Worm (Caenorhabditis elegans) whole organism, L3 larva: Measurements from ENCODE around the gene nas-3.
A peak's percentile ranks its signal among the peaks of the same experiment; 100 is the strongest.

Experiments used
- ZK546.5 ChIP-seq: sonication (generic microtip); optimal IDR thresholded peaks from 2 replicates; lab custom pipeline; 2017; ENCODE audit warnings: missing biosample characterization, missing genetic modification characterization
- aly-2 ChIP-seq: fragments of 150-350 bp; optimal IDR thresholded peaks from 2 replicates; lab custom pipeline; 2014; ENCODE audit warnings: missing biosample characterization, missing genetic modification characterization
- ama-1 ChIP-seq: fragments of 150-350 bp; optimal IDR thresholded peaks from 2 replicates; lab custom pipeline; 2018
- ceh-16 ChIP-seq: sonication (generic microtip); optimal IDR thresholded peaks from 2 replicates; lab custom pipeline; 2017; ENCODE audit warnings: missing biosample characterization, missing genetic modification characterization
- ceh-28 ChIP-seq: fragments of 150-350 bp; optimal IDR thresholded peaks from 2 replicates; lab custom pipeline; 2014; ENCODE audit warnings: missing biosample characterization, missing genetic modification reagents, missing genetic modification characterization
- ceh-9 ChIP-seq: sonication (generic microtip); optimal IDR thresholded peaks from 2 replicates; lab custom pipeline; 2018; ENCODE audit warnings: missing biosample characterization, missing genetic modification characterization
- daf-12 ChIP-seq: fragments of 150-350 bp; optimal IDR thresholded peaks from 2 replicates; lab custom pipeline; 2014; ENCODE audit warnings: missing biosample characterization, missing genetic modification reagents, missing genetic modification characterization
- egl-27 ChIP-seq: sonication (generic microtip); optimal IDR thresholded peaks from 4 replicates; lab custom pipeline; 2017; ENCODE audit warnings: missing biosample characterization, missing genetic modification reagents, missing genetic modification characterization
- elt-1 ChIP-seq: fragments of 150-350 bp; optimal IDR thresholded peaks from 2 replicates; lab custom pipeline; 2014; ENCODE audit warnings: missing biosample characterization, missing genetic modification characterization
- elt-2 ChIP-seq: sonication (generic microtip); optimal IDR thresholded peaks from 2 replicates; lab custom pipeline; 2016; ENCODE audit warnings: missing genetic modification reagents, mild to moderate bottlenecking, missing genetic modification characterization, missing compliant biosample characterization
- elt-3 ChIP-seq, 3 experiments: fragments of 150-350 bp in 1 of 3; sonication (generic microtip) in 2 of 3; optimal IDR thresholded peaks; 2 replicates in 2 of 3; 4 replicates in 1 of 3; lab custom pipeline; 2014 to 2017; ENCODE audit warnings: missing biosample characterization in 3 of 3, missing genetic modification characterization in 3 of 3
- eor-1 ChIP-seq, 2 experiments: fragments of 150-350 bp; optimal IDR thresholded peaks; 2 replicates each; lab custom pipeline; 2014 to 2018; ENCODE audit warnings: missing biosample characterization in 2 of 2, missing genetic modification characterization in 2 of 2
- fkh-10 ChIP-seq: sonication (generic microtip); optimal IDR thresholded peaks from 2 replicates; lab custom pipeline; 2017; ENCODE audit warnings: missing biosample characterization, missing genetic modification reagents, missing genetic modification characterization
- fkh-2 ChIP-seq: fragments of 150-350 bp; optimal IDR thresholded peaks from 2 replicates; lab custom pipeline; 2014; ENCODE audit warnings: missing biosample characterization, missing genetic modification reagents, missing genetic modification characterization
- fos-1 ChIP-seq: fragments of 150-350 bp; optimal IDR thresholded peaks from 2 replicates; lab custom pipeline; 2014; ENCODE audit warnings: missing biosample characterization, missing genetic modification characterization
- hmg-11 ChIP-seq: sonication (generic microtip); optimal IDR thresholded peaks from 2 replicates; lab custom pipeline; 2016; ENCODE audit warnings: missing genetic modification characterization, missing compliant biosample characterization
- jun-1 ChIP-seq: fragments of 150-350 bp; optimal IDR thresholded peaks from 2 replicates; lab custom pipeline; 2014; ENCODE audit warnings: missing biosample characterization, missing genetic modification reagents, missing genetic modification characterization
- lsy-12 ChIP-seq: sonication (generic microtip); optimal IDR thresholded peaks from 2 replicates; lab custom pipeline; 2016; ENCODE audit warnings: mild to moderate bottlenecking, missing genetic modification characterization, missing compliant biosample characterization
- nhr-11 ChIP-seq: fragments of 150-350 bp; optimal IDR thresholded peaks from 2 replicates; lab custom pipeline; 2014; ENCODE audit warnings: missing biosample characterization, missing genetic modification characterization
- nhr-12 ChIP-seq: fragments of 150-350 bp; optimal IDR thresholded peaks from 2 replicates; lab custom pipeline; 2014; ENCODE audit warnings: missing biosample characterization, missing genetic modification characterization
- nhr-237 ChIP-seq: fragments of 150-350 bp; optimal IDR thresholded peaks from 2 replicates; lab custom pipeline; 2014; ENCODE audit warnings: missing biosample characterization, missing genetic modification characterization
- nhr-28 ChIP-seq: fragments of 150-350 bp; optimal IDR thresholded peaks from 2 replicates; lab custom pipeline; 2014; ENCODE audit warnings: missing biosample characterization, missing genetic modification characterization
- nhr-43 ChIP-seq: sonication (generic microtip); optimal IDR thresholded peaks from 2 replicates; lab custom pipeline; 2016; ENCODE audit warnings: mild to moderate bottlenecking, missing genetic modification characterization, missing compliant biosample characterization; ENCODE audit not compliant: poor library complexity, severe bottlenecking
- nhr-76 ChIP-seq: fragments of 150-350 bp; sonication (generic microtip); optimal IDR thresholded peaks from 5 replicates; lab custom pipeline; 2014; ENCODE audit warnings: missing biosample characterization, missing genetic modification characterization
- nhr-77 ChIP-seq: fragments of 150-350 bp; optimal IDR thresholded peaks from 2 replicates; lab custom pipeline; 2014; ENCODE audit warnings: missing biosample characterization, missing genetic modification characterization
- pha-4 ChIP-seq: fragments of 150-350 bp; optimal IDR thresholded peaks from 2 replicates; lab custom pipeline; 2014; ENCODE audit warnings: missing biosample characterization, missing genetic modification reagents, missing genetic modification characterization
- pqm-1 ChIP-seq: fragments of 150-350 bp; optimal IDR thresholded peaks from 2 replicates; lab custom pipeline; 2017; ENCODE audit warnings: missing biosample characterization, missing genetic modification characterization, inconsistent platforms
- sea-2 ChIP-seq: fragments of 150-350 bp; sonication (generic microtip); optimal IDR thresholded peaks from 4 replicates; lab custom pipeline; 2014; ENCODE audit warnings: missing biosample characterization, missing genetic modification reagents, missing genetic modification characterization
- snpc-4 ChIP-seq: fragments of 150-350 bp; optimal IDR thresholded peaks from 2 replicates; lab custom pipeline; 2014; ENCODE audit warnings: missing biosample characterization, missing genetic modification characterization
- ztf-4 ChIP-seq: fragments of 150-350 bp; optimal IDR thresholded peaks from 2 replicates; lab custom pipeline; 2014; ENCODE audit warnings: missing biosample characterization, missing genetic modification characterization

Gene nas-3

DNA sequence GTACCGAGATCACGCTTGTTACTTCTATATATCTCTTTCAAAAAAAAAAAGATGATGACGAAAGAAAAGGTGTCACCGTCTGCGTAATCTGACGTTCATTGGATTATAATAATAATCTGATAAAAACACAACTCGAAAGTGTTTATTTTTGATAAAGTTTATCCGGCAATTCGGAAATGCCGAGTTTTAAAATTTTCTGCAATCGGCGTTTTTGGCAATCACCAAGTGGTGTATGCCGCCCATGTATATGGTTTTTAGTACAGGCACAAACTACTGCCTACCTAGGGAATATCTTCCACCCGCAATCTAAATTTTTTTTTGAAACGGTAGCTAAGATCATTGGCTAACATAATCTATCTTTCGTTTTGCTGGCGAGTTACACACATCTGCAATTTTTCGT is 4.0 kb upstream of the nas-3 start:
- no peak for TF ChIP-seq pha-4
- TF ChIP-seq egl-27 (tag; lab: Kevin White, UChicago), result no peak

DNA sequence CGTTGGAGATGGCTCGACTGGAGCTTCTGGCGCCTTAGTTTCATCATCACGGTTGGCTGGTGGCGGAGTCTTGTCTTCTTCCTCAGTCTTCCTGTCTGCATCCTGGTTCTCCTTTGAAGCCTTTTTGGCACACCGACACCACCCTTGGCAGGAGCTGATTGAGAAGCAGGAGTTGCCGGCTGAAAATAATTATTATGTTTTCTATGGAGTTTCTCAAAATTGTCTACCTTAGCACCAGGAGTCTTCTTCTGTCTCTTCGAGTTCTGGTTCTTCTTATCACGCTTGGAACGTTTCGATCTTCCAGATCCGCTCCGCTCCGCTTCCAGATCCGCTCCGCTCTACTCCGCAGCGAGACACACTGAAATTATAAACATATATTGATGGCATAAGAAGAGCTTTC is 2.6 kb downstream of the nas-3 start, which contains the start of gene K06A4.6:
Gene K06A4.6, minus strand, starts transcription at position 101 of the 400 bp plus-strand sequence.
- TF ChIP-seq pha-4, result no peak
- TF ChIP-seq pqm-1 (tag; lab: Kevin White, UChicago), result no peak
- TF ChIP-seq sea-2 (GFP tag; lab: Kevin White, UChicago), result no peak
- no peak for TF ChIP-seq elt-3 (tag; optimal IDR thresholded peaks at IDR 0.05; lab: Kevin White, UChicago)
- no peak for TF ChIP-seq ama-1
- TF ChIP-seq nhr-12, result no peak
- TF ChIP-seq fos-1, result no peak
- no peak for TF ChIP-seq snpc-4 (tag; lab: Kevin White, UChicago)
- TF ChIP-seq nhr-11 (tag; lab: Kevin White, UChicago), result no peak
- TF ChIP-seq ceh-28 (tag; lab: Kevin White, UChicago), result no peak
- no peak for TF ChIP-seq elt-1 (tag; lab: Kevin White, UChicago)
- TF ChIP-seq ceh-16 (tag; lab: Kevin White, UChicago), result no peak
- TF ChIP-seq ztf-4 (tag; lab: Kevin White, UChicago), result no peak
- TF ChIP-seq ZK546.5 (tag; lab: Kevin White, UChicago), result no peak
- TF ChIP-seq ceh-9, result no peak
- TF ChIP-seq hmg-11 (tag; lab: Kevin White, UChicago), result no peak
- no peak for TF ChIP-seq aly-2 (tag; lab: Kevin White, UChicago)
- TF ChIP-seq nhr-237, result no peak
- TF ChIP-seq nhr-76 (tag; lab: Kevin White, UChicago), result no peak
- no peak for TF ChIP-seq fkh-10 (GFP tag; lab: Kevin White, UChicago)

DNA sequence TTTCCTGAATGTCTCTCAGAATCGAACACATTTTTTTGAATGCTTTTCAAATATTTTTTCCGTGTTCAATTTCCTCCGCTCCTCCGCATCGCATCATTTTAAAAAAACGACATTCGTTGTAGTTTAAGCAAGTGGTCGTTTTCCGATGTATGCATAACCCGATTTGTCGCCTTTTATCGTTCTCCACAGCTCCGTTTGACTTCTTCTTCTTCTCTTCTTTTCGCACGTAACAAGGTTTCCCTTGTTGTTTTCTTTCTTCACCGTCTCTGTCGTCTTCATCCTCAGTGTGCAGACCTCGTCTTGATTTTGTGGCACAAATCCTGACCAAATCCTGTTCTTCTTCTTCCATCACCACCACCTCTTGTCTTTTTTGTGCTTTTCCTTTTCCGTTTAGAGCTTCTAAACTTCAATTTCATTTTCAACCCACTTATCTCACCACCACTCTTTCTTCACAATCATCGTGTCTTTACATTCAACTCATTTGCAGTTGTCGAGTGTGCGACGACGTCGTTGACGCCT is 5.8 kb downstream of the nas-3 start, which contains the start of gene K06A4.2:
Gene K06A4.2, plus strand, starts transcription at position 469 of the 519 bp plus-strand sequence.
- no peak for TF ChIP-seq nhr-77
- peak; percentile 86 for TF ChIP-seq fkh-10 (GFP tag; lab: Kevin White, UChicago)
- TF ChIP-seq, all 47 proteins: peak for 1

DNA sequence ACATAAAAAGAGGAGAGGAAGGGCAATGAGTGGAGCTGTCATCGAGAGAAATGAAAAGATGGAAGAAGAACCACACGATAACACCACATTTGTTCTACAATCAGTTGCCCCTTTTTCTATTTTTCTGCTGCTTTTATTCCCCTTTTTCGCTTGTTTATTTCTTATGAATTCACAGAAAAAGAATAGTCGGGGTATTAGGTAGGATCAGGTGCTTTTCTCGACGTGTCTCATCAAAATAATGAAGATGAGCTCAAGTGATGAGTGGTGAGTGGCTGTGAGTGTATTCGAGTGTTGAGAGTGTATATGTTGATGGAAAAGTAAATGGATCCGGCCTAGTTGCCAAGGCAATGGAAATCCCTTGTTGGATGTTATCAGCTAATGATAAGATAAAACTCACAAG is 7.5 kb downstream of the nas-3 start:
- TF ChIP-seq fkh-10 (GFP tag; lab: Kevin White, UChicago) (no peak), nhr-237 (no peak), fkh-2 (no peak), elt-2 (no peak), elt-3 (tag; optimal IDR thresholded peaks at IDR 0.05; lab: Kevin White, UChicago) (no peak), daf-12 (tag; lab: Kevin White, UChicago) (no peak), nhr-28 (tag; lab: Kevin White, UChicago) (no peak), nhr-43 (tag; lab: Kevin White, UChicago) (no peak)

DNA sequence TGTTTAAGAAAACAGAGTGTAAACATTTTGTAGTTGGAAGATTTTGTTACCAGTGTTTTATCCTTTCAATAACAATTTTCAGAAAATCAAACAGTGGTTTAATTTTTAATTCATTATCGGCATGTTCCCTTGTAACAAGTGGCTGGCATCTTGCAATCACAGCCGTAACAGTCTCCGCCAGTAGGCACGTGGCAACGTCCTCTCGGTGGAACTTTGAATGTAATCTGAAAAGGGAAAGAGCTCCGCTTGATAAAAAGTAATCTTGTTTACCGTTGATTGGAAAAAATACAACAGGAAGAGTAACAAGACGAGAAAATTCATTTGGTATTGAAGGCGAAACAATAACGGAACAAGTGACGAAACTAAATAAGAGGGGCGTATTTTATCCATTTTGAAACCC is 11.4 kb downstream of the nas-3 start, which contains the start of gene K06A4.10:
Gene K06A4.10, minus strand, starts transcription at position 390 of the 400 bp plus-strand sequence.
- TF ChIP-seq jun-1 (tag; lab: Kevin White, UChicago), result peak; percentile 6
- no peak for TF ChIP-seq lsy-12 (tag; lab: Kevin White, UChicago)
- TF ChIP-seq elt-2, result peak; percentile 72

DNA sequence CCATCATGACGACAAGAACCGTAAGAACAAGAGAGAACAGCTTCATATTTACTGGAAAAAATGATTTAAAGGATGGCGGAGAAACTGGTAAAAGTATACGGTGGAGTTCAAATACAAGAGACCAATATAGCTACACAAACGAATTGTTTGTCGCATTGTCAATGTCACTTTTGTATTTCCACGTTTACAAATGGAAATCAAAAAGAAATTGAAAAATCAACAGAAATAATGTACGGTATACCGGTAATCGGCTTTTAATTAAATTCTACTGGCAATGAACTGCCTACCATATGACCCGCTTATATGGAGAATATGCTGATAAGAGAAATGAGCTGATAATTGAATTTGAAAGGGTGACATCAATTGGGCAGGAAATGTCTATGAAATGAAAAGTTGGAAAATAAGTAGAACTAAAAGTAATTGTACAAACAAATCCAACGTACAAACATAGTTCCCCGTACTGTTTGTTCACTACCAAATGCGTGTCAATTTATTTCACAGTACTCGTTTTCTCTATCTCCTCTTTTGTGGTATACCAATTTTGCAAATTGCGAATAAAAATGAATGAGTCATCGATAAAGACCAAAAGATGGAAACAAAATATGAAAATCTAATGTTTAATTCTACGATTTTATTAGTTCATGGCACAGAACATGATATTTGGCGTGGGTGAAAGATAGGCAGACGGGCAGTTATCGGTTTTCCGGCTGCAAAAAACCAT is 13.6 kb downstream of the nas-3 start, which contains the start of gene K06A4.7:
Gene K06A4.7, minus strand, starts transcription at position 51 of the 721 bp plus-strand sequence.
- TF ChIP-seq elt-2 (peak; percentile 87), jun-1 (tag; lab: Kevin White, UChicago) (peak; percentile 44), pha-4 (peak; percentile 67), nhr-28 (tag; lab: Kevin White, UChicago) (no peak), eor-1 (tag; optimal IDR thresholded peaks at IDR 0.05; lab: Kevin White, UChicago) (no peak), pqm-1 (tag; lab: Kevin White, UChicago) (peak; percentile 70)
